Fruit fly (Drosophila melanogaster): ENCODE measurements around the gene CG12581.

- no peak for TF ChIP-seq psq (optimal IDR thresholded peaks at IDR 0.05)
- no peak for TF ChIP-seq Dll (optimal IDR thresholded peaks at IDR 0.05)
- TF ChIP-seq CG8478 (optimal IDR thresholded peaks at IDR 0.05), result no peak
- no peak for TF ChIP-seq pan (optimal IDR thresholded peaks at IDR 0.05)
- TF ChIP-seq usp (GFP tag; optimal IDR thresholded peaks at IDR 0.05), result no peak
Observed at dm6 chr3R:4128337-4128736, 46.1 kb upstream of the CG12581 start.
